Worm (Caenorhabditis elegans) whole organism, L4/young adult: ENCODE data around the gene F42D1.4.
A peak's percentile ranks its signal among the peaks of the same experiment; 100 is the strongest.

Experiments
- dao-5 ChIP-seq: sonication (generic microtip); optimal IDR thresholded peaks from 2 replicates; lab custom pipeline; 2016; ENCODE audit warnings: missing genotype, missing genetic modification characterization, moderate library complexity, missing compliant biosample characterization
- him-1 ChIP-seq: sonication (generic microtip); optimal IDR thresholded peaks from 2 replicates; lab custom pipeline; 2016; ENCODE audit warnings: missing genotype, missing genetic modification reagents, missing genetic modification characterization, missing compliant biosample characterization

ce11 chrX:14790320-14791048, 16.6 kb upstream of the F42D1.4 start, which contains the start of gene tatn-1:
- TF ChIP-seq him-1 = no peak
- peak; percentile 38 for TF ChIP-seq dao-5 (tag; lab: Kevin White, UChicago)
